Worm (Caenorhabditis elegans) whole organism, mixed stage, embryonic: ENCODE measurements around the gene atrn-1.

Source experiments
- blmp-1 ChIP-seq: fragments of 150-350 bp; optimal IDR thresholded peaks from 2 replicates; lab custom pipeline; 2014; ENCODE audit warnings: missing biosample characterization, missing genetic modification characterization
- ceh-83 ChIP-seq: fragments of 200-800 bp; sonication (Bioruptor generic); optimal IDR thresholded peaks from 2 replicates; lab custom pipeline; 2018; ENCODE audit warnings: mild to moderate bottlenecking, missing genetic modification characterization, missing compliant biosample characterization
- elt-1 ChIP-seq: sonication (generic microtip); optimal IDR thresholded peaks from 2 replicates; lab custom pipeline; 2017; ENCODE audit warnings: missing genetic modification characterization, mild to moderate bottlenecking, missing compliant biosample characterization, antibody characterized with exemption, moderate library complexity, borderline replicate concordance; ENCODE audit not compliant: insufficient read depth
- flh-1 ChIP-seq: fragments of 200-800 bp; sonication (Bioruptor generic); optimal IDR thresholded peaks from 2 replicates; lab custom pipeline; 2018; ENCODE audit warnings: mild to moderate bottlenecking, missing genetic modification characterization, moderate library complexity, missing compliant biosample characterization
- ham-2 ChIP-seq: fragments of 200-800 bp; sonication (Bioruptor generic); optimal IDR thresholded peaks from 2 replicates; lab custom pipeline; 2018; ENCODE audit warnings: mild to moderate bottlenecking, missing genetic modification characterization, missing compliant biosample characterization
- nhr-237 ChIP-seq: fragments of 150-350 bp; optimal IDR thresholded peaks from 2 replicates; lab custom pipeline; 2014; ENCODE audit warnings: missing biosample characterization, missing genetic modification characterization
- pha-4 ChIP-seq: fragments of 150-350 bp; optimal IDR thresholded peaks from 2 replicates; lab custom pipeline; 2018; ENCODE audit warnings: missing biosample characterization, missing genetic modification reagents, missing genetic modification characterization
- sptf-1 ChIP-seq: sonication (generic microtip); optimal IDR thresholded peaks from 2 replicates; lab custom pipeline; 2017; ENCODE audit warnings: mild to moderate bottlenecking, missing genetic modification characterization, moderate library complexity, missing compliant biosample characterization
- unc-62 ChIP-seq: fragments of 150-350 bp; optimal IDR thresholded peaks from 2 replicates; lab custom pipeline; 2014; ENCODE audit warnings: missing biosample characterization, missing genetic modification reagents, missing genetic modification characterization
- zip-8 ChIP-seq: fragments of 150-350 bp; optimal IDR thresholded peaks from 2 replicates; lab custom pipeline; 2014; ENCODE audit warnings: missing biosample characterization, missing genetic modification characterization

DNA sequence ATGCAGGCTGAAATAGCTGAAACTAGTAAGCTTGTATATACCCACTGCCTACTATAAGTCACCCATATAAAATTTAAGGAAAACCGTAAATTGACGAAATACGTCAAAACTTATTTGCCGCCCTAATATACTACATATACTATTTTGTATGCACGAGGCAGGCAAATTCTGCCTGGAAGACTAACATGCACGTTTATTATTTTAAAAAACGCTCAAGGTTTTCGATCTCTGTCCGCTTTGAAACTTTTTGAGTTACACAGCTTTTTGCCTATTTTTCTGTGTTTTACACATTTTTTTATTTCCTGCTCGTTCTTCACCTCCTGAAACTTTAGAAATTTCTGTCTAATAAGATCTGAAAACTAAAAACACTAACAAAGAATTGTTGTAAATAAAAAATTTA lies 31.8 kb downstream of the atrn-1 start:
- no peak for TF ChIP-seq blmp-1 (tag; lab: Kevin White, UChicago)
- TF ChIP-seq ham-2 (GFP tag; lab: Kevin White, UChicago): no peak
- no peak for TF ChIP-seq flh-1
- TF ChIP-seq unc-62 (GFP tag; lab: Kevin White, UChicago): no peak
- TF ChIP-seq zip-8 (tag; lab: Kevin White, UChicago): no peak
- TF ChIP-seq nhr-237 (tag; lab: Kevin White, UChicago): no peak
- no peak for TF ChIP-seq elt-1
- no peak for TF ChIP-seq ceh-83 (GFP tag; lab: Kevin White, UChicago)
- no peak for TF ChIP-seq pha-4 (tag; lab: Kevin White, UChicago)
- no peak for TF ChIP-seq sptf-1 (tag; lab: Kevin White, UChicago)
